Fruit fly (Drosophila melanogaster): ENCODE data around the gene Ets65A.
A peak's percentile ranks its signal among the peaks of the same experiment; 100 is the strongest.

Ets65A gene

DNA sequence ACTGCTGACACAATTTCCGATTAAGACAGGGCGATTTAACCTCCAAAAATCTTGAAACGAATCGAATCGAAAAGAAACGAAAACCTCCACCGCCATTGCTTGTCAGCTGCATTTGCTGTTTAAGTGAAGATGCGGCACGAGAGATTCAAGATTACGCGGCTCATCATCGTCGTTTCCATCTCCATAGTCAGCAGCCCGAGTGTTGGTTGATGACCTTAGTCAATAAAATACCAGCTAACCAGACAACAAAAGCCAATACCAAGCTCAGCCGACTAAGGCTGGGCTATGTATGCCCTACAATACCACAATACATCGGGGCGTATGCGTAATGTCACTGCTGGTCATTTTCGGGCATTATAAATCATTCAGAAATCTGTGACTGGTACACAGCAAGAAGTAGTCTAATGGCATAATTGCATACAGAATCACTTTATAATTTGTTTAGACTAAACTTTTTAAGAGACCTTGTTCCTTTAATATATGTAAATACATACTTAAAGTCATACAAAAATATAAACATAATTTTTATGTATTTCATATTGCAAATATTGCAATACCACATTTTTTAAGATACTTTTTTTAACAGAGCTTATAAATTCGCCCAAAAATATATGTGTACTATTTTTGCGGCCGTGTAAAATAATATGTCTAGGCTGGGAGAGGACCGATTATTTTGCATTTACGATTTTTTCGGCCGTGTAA, 43.5 kb downstream of the Ets65A start:
- TF ChIP-seq usp (GFP tag; optimal IDR thresholded peaks at IDR 0.05) = no peak
- TF ChIP-seq sage (GFP tag; optimal IDR thresholded peaks at IDR 0.05) = no peak
- TF ChIP-seq psq (GFP tag; optimal IDR thresholded peaks at IDR 0.05) = no peak
- TF ChIP-seq Sp1 (GFP tag; optimal IDR thresholded peaks at IDR 0.05) = no peak
- TF ChIP-seq sv (GFP tag; optimal IDR thresholded peaks at IDR 0.05) = no peak
- TF ChIP-seq Hr83 (GFP tag; optimal IDR thresholded peaks at IDR 0.05; ENCODE audit: poor library complexity, severe bottlenecking) = no peak
- TF ChIP-seq woc (GFP tag; optimal IDR thresholded peaks at IDR 0.05) = no peak
- no peak for TF ChIP-seq jim (GFP tag; optimal IDR thresholded peaks at IDR 0.05)
- no peak for TF ChIP-seq ey (GFP tag; optimal IDR thresholded peaks at IDR 0.05)
- TF ChIP-seq tai (GFP tag; optimal IDR thresholded peaks at IDR 0.05) = no peak
- TF ChIP-seq br (GFP tag; optimal IDR thresholded peaks at IDR 0.05) = no peak
- TF ChIP-seq Jra (GFP tag; optimal IDR thresholded peaks at IDR 0.05) = no peak
- TF ChIP-seq OdsH (GFP tag; optimal IDR thresholded peaks at IDR 0.05) = no peak
- no peak for TF ChIP-seq lola (GFP tag; optimal IDR thresholded peaks at IDR 0.05)
- no peak for TF ChIP-seq Myc (optimal IDR thresholded peaks at IDR 0.05)
- no peak for TF ChIP-seq dl (GFP tag; optimal IDR thresholded peaks at IDR 0.05; ENCODE audit: insufficient read depth in 1 of 2, partially characterized antibody in 2 of 2)
- no peak for TF ChIP-seq brk (GFP tag; optimal IDR thresholded peaks at IDR 0.05)
- TF ChIP-seq pan (optimal IDR thresholded peaks at IDR 0.05) = no peak

dm6 chr3L:6141538-6141937, 44.1 kb downstream of the Ets65A start:
- TF ChIP-seq Dif (GFP tag; optimal IDR thresholded peaks at IDR 0.05; ENCODE audit: partially characterized antibody) (peak; percentile 15), Vsx2 (GFP tag; optimal IDR thresholded peaks at IDR 0.05; ENCODE audit: partially characterized antibody) (peak; percentile 63), rgr (GFP tag; optimal IDR thresholded peaks at IDR 0.05) (no peak)

DNA sequence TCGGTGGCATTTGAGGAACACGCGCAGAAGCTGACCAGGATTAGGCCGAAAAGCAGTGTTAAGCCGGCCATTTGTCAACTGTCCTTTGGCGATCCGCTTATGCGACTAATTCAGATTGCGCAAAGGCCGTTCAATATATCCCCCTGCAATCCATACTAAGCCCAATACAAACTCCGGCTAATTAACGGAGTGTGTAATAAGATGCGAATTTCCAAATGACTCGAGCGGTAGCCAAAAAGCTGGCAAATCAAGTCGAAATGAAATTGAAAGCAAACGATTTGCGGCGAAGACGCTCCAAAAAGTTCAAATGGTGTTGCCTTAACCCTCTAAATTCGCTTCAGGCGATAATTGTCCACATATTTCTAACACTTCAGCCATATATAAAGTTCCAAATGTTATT, 44.9 kb downstream of the Ets65A start, which contains the start of gene Cpr65Aw:
TSS of gene Cpr65Aw (minus strand) at position 101 of the 400 bp plus-strand sequence.
- TF ChIP-seq usp (GFP tag; optimal IDR thresholded peaks at IDR 0.05) = no peak
- TF ChIP-seq br (GFP tag; optimal IDR thresholded peaks at IDR 0.05) = no peak
- TF ChIP-seq GATAd (GFP tag; optimal IDR thresholded peaks at IDR 0.05) = no peak
- TF ChIP-seq Dif (GFP tag; optimal IDR thresholded peaks at IDR 0.05; ENCODE audit: partially characterized antibody) = no peak
- no peak for TF ChIP-seq brk (GFP tag; optimal IDR thresholded peaks at IDR 0.05)
- no peak for TF ChIP-seq HLH106 (tag; optimal IDR thresholded peaks at IDR 0.05)
- no peak for TF ChIP-seq lola (GFP tag; optimal IDR thresholded peaks at IDR 0.05)
- no peak for TF ChIP-seq fru (GFP tag; optimal IDR thresholded peaks at IDR 0.05)
- no peak for TF ChIP-seq psq (GFP tag; optimal IDR thresholded peaks at IDR 0.05)
- no peak for TF ChIP-seq Dfd (GFP tag; optimal IDR thresholded peaks at IDR 0.05)
- no peak for TF ChIP-seq sage (GFP tag; optimal IDR thresholded peaks at IDR 0.05)
- no peak for TF ChIP-seq Hr78 (GFP tag; optimal IDR thresholded peaks at IDR 0.05)

DNA sequence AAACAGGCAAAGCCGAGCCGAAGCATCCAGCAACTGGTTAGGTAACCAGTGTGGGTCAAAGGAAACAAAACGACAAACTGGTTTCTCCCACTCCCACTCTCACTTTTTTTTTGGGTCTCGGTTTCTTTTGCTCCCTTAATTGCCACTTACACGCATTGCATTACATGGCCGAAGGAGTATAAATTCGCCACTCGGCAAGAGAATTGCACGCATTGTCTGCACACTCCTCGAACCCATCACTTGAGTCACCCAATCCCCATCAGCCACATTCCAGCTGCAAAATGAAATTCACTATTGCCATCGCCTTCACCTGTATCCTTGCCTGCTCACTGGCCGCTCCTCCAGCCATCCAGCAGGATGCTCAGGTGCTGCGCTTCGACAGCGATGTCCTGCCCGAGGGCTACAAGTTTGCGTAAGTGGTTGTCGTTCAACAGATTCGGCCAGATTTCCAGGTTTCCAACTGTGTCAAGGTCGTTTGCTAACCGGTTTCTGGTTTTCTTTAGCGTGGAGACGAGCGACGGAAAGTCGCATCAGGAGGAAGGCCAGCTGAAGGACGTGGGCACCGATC, 45.9 kb downstream of the Ets65A start, which contains the start of gene Lcp65Ad:
TSS of gene Lcp65Ad (plus strand) at position 208 of the 568 bp plus-strand sequence.
- no peak for TF ChIP-seq Dfd (GFP tag; optimal IDR thresholded peaks at IDR 0.05)
- no peak for TF ChIP-seq psq (GFP tag; optimal IDR thresholded peaks at IDR 0.05)
- no peak for TF ChIP-seq pan (optimal IDR thresholded peaks at IDR 0.05)
- no peak for TF ChIP-seq Sp1 (GFP tag; optimal IDR thresholded peaks at IDR 0.05)
- no peak for TF ChIP-seq CG9705 (GFP tag; optimal IDR thresholded peaks at IDR 0.05)
- no peak for TF ChIP-seq CG32264 (GFP tag; optimal IDR thresholded peaks at IDR 0.05)
- no peak for TF ChIP-seq foxo (GFP tag; optimal IDR thresholded peaks at IDR 0.05)
- no peak for TF ChIP-seq h (GFP tag; optimal IDR thresholded peaks at IDR 0.05)
- TF ChIP-seq CrebA (GFP tag; optimal IDR thresholded peaks at IDR 0.05; ENCODE audit: borderline replicate concordance) = no peak
- TF ChIP-seq jim (GFP tag; optimal IDR thresholded peaks at IDR 0.05) = no peak
- no peak for TF ChIP-seq Vsx2 (GFP tag; optimal IDR thresholded peaks at IDR 0.05; ENCODE audit: partially characterized antibody)
